Worm (Caenorhabditis elegans) whole organism, late embryonic: ENCODE results near the gene ref-1.

Experiments used
- C38D4.7 ChIP-seq: fragments of 200-800 bp; sonication (Bioruptor generic); optimal IDR thresholded peaks from 2 replicates; lab custom pipeline; 2018; ENCODE audit warnings: mild to moderate bottlenecking, missing genetic modification characterization, moderate library complexity, missing compliant biosample characterization
- K02D7.2 ChIP-seq: sonication (generic microtip); optimal IDR thresholded peaks from 2 replicates; lab custom pipeline; 2017; ENCODE audit warnings: mild to moderate bottlenecking, missing genetic modification characterization, missing compliant biosample characterization
- K09A11.1 ChIP-seq: sonication (generic microtip); optimal IDR thresholded peaks from 2 replicates; lab custom pipeline; 2017; ENCODE audit warnings: antibody characterized with exemption, mild to moderate bottlenecking, missing genetic modification characterization, missing compliant biosample characterization; ENCODE audit not compliant: insufficient read depth
- ahr-1 ChIP-seq: sonication (generic microtip); optimal IDR thresholded peaks from 2 replicates; lab custom pipeline; 2016; ENCODE audit warnings: missing genetic modification characterization, missing compliant biosample characterization
- ceh-14 ChIP-seq: sonication (generic microtip); optimal IDR thresholded peaks from 2 replicates; lab custom pipeline; 2016; ENCODE audit warnings: missing genotype, missing genetic modification characterization, missing compliant biosample characterization
- ceh-18 ChIP-seq: sonication (generic microtip); optimal IDR thresholded peaks from 2 replicates; lab custom pipeline; 2016; ENCODE audit warnings: missing genetic modification characterization, missing compliant biosample characterization
- ceh-2 ChIP-seq: sonication (generic microtip); optimal IDR thresholded peaks from 2 replicates; lab custom pipeline; 2016; ENCODE audit warnings: missing genotype, missing genetic modification characterization, missing compliant biosample characterization
- ceh-22 ChIP-seq: sonication (generic microtip); optimal IDR thresholded peaks from 2 replicates; lab custom pipeline; 2017; ENCODE audit warnings: missing biosample characterization, missing genetic modification characterization
- ceh-31 ChIP-seq: sonication (generic microtip); optimal IDR thresholded peaks from 2 replicates; lab custom pipeline; 2016; ENCODE audit warnings: missing genetic modification characterization, missing compliant biosample characterization
- ceh-34 ChIP-seq: sonication (generic microtip); optimal IDR thresholded peaks from 2 replicates; lab custom pipeline; 2016; ENCODE audit warnings: mild to moderate bottlenecking, missing genetic modification characterization, missing compliant biosample characterization
- ceh-45 ChIP-seq: fragments of 200-800 bp; sonication (Bioruptor generic); IDR thresholded peaks from 2 replicates; pipeline ENCODE4 v1.3.6; 2022; ENCODE audit warnings: missing genetic modification reagents, missing genetic modification characterization, missing compliant biosample characterization
- ceh-6 ChIP-seq: fragments of 200-800 bp; sonication (Bioruptor generic); optimal IDR thresholded peaks from 2 replicates; lab custom pipeline; 2018; ENCODE audit warnings: mild to moderate bottlenecking, missing genetic modification characterization, missing compliant biosample characterization
- ceh-9 ChIP-seq: sonication (generic microtip); optimal IDR thresholded peaks from 2 replicates; lab custom pipeline; 2016; ENCODE audit warnings: mild to moderate bottlenecking, missing genetic modification characterization, inconsistent platforms, missing compliant biosample characterization
- che-1 ChIP-seq: sonication (generic microtip); optimal IDR thresholded peaks from 2 replicates; lab custom pipeline; 2016; ENCODE audit warnings: mild to moderate bottlenecking, missing genetic modification characterization, missing compliant biosample characterization
- dmd-4 ChIP-seq: sonication (generic microtip); optimal IDR thresholded peaks from 2 replicates; lab custom pipeline; 2016; ENCODE audit warnings: borderline replicate concordance, missing genetic modification characterization, missing compliant biosample characterization
- elt-2 ChIP-seq: sonication (generic microtip); optimal IDR thresholded peaks from 2 replicates; lab custom pipeline; 2016; ENCODE audit warnings: missing genetic modification reagents, missing genetic modification characterization, missing compliant biosample characterization
- ets-4 ChIP-seq: sonication (generic microtip); optimal IDR thresholded peaks from 2 replicates; lab custom pipeline; 2016; ENCODE audit warnings: missing genetic modification characterization, missing compliant biosample characterization
- fkh-6 ChIP-seq: sonication (generic microtip); optimal IDR thresholded peaks from 2 replicates; lab custom pipeline; 2016; ENCODE audit warnings: missing genetic modification characterization, missing compliant biosample characterization
- hlh-13 ChIP-seq: fragments of 200-800 bp; sonication (Bioruptor generic); optimal IDR thresholded peaks from 2 replicates; lab custom pipeline; 2018; ENCODE audit warnings: mild to moderate bottlenecking, missing genetic modification characterization, missing compliant biosample characterization
- lim-6 ChIP-seq: sonication (generic microtip); optimal IDR thresholded peaks from 2 replicates; lab custom pipeline; 2016; ENCODE audit warnings: missing genetic modification characterization, missing compliant biosample characterization
- madf-2 ChIP-seq: sonication (generic microtip); optimal IDR thresholded peaks from 2 replicates; lab custom pipeline; 2017; ENCODE audit warnings: missing genetic modification characterization, missing compliant biosample characterization
- nfya-1 ChIP-seq: sonication (generic microtip); optimal IDR thresholded peaks from 2 replicates; lab custom pipeline; 2017; ENCODE audit warnings: missing genetic modification characterization, mild to moderate bottlenecking, missing compliant biosample characterization, antibody characterized with exemption, moderate library complexity
- nhr-232 ChIP-seq: sonication (generic microtip); optimal IDR thresholded peaks from 2 replicates; lab custom pipeline; 2016; ENCODE audit warnings: missing genetic modification characterization, missing compliant biosample characterization
- pag-3 ChIP-seq: sonication (generic microtip); optimal IDR thresholded peaks from 2 replicates; lab custom pipeline; 2016; ENCODE audit warnings: missing compliant biosample characterization, missing genetic modification characterization, borderline replicate concordance
- pat-9 ChIP-seq: fragments of 200-800 bp; sonication (Bioruptor generic); optimal IDR thresholded peaks from 2 replicates; lab custom pipeline; 2018; ENCODE audit warnings: mild to moderate bottlenecking, missing genetic modification characterization, moderate library complexity, missing compliant biosample characterization
- pha-2 ChIP-seq: sonication (generic microtip); optimal IDR thresholded peaks from 2 replicates; lab custom pipeline; 2017; ENCODE audit warnings: mild to moderate bottlenecking, missing genetic modification characterization, missing compliant biosample characterization
- ref-2 ChIP-seq: sonication (generic microtip); optimal IDR thresholded peaks from 2 replicates; lab custom pipeline; 2016; ENCODE audit warnings: missing genetic modification characterization, missing compliant biosample characterization
- sox-4 ChIP-seq: sonication (generic microtip); optimal IDR thresholded peaks from 2 replicates; lab custom pipeline; 2017; ENCODE audit warnings: mild to moderate bottlenecking, missing genetic modification characterization, inconsistent platforms, missing compliant biosample characterization
- syd-9 ChIP-seq: sonication (generic microtip); optimal IDR thresholded peaks from 2 replicates; lab custom pipeline; 2016; ENCODE audit warnings: mild to moderate bottlenecking, missing genetic modification characterization, moderate library complexity, missing compliant biosample characterization
- tbx-7 ChIP-seq: sonication (generic microtip); optimal IDR thresholded peaks from 2 replicates; lab custom pipeline; 2016; ENCODE audit warnings: missing genotype, missing genetic modification characterization, missing compliant biosample characterization
- ttx-3 ChIP-seq: sonication (generic microtip); optimal IDR thresholded peaks from 2 replicates; lab custom pipeline; 2016; ENCODE audit warnings: missing genetic modification reagents, missing genetic modification characterization, missing compliant biosample characterization
- unc-3 ChIP-seq, 2 experiments: fragments of 200-800 bp in 1 of 2; sonication (Bioruptor generic) in 1 of 2; sonication (generic microtip) in 1 of 2; conservative IDR thresholded peaks in 1 of 2; optimal IDR thresholded peaks in 1 of 2; 2 replicates each; pipeline versions ENCODE4 v1.3.6 to Lab custom; 2016 to 2022; ENCODE audit warnings: missing compliant biosample characterization in 2 of 2, missing genetic modification characterization in 2 of 2, missing genetic modification reagents in 1 of 2
- unc-42 ChIP-seq: sonication (generic microtip); optimal IDR thresholded peaks from 2 replicates; lab custom pipeline; 2016; ENCODE audit warnings: missing genotype, missing genetic modification characterization, missing compliant biosample characterization
- unc-55 ChIP-seq: sonication (generic microtip); optimal IDR thresholded peaks from 2 replicates; lab custom pipeline; 2017; ENCODE audit warnings: missing biosample characterization, missing genetic modification reagents, missing genetic modification characterization
- unc-86 ChIP-seq: sonication (generic microtip); optimal IDR thresholded peaks from 2 replicates; lab custom pipeline; 2016; ENCODE audit warnings: missing genetic modification characterization, missing compliant biosample characterization

The ref-1 gene

DNA sequence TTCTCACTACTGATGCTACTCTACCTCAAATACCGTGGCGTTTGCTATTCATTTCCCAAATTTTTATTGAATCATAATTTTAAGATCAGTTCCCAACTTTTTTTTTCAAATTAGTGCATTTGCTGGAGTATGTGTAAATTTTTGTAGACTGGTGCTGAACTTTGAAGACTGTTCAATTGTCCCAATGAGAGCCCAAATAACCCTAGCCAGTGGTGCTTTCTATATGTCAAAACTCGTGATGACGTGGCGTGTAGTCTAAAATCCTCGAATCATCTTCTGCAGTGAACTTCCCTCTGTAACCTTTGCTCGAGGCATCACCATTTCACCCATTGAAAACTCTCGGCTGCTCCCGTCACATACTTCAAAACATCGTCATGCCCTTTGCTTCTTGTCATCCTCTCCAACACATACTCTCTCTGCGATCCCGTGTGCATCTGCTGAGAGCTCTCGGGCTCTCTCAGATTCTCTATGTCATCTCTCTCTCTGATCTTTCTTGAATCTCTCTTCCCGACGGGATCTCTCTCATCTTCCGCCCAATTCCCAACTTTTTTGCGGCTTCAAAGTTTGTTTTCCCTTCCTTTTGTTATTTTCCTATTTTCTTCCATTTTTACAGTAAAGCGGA, 13.7 kb upstream of the ref-1 start (continued):
- TF ChIP-seq unc-55, result peak; percentile 76
- TF ChIP-seq syd-9 (tag; lab: Kevin White, UChicago), result no peak
- no peak for TF ChIP-seq ahr-1 (tag; lab: Kevin White, UChicago)
- no peak for TF ChIP-seq ceh-9
- TF ChIP-seq, all 69 proteins: peak for 5

DNA sequence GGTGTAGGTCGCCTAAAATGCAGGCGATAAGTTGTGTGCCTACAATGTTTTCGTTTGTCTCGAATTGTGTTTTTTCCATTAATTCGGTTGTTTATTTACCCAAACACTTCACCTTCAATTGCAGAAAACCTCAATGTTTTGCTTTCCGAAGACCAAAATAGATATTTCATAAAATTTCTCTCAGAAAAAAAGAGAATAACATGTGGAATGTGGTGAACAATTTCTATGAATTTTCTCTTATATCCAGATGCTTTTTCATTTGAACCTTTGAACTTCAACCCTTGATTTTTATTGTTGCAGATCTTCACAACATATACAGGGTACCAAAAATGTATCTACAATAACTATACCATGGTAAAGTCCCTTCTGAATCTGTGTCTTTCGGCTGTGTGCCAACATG, 11.8 kb upstream of the ref-1 start, which contains the start of gene T01E8.1:
T01E8.1 (plus strand) TSS at position 301 of the 400 bp plus-strand sequence.
- TF ChIP-seq sox-4 (tag; lab: Kevin White, UChicago) (no peak), ets-4 (tag; lab: Kevin White, UChicago) (no peak), ceh-18 (tag; lab: Kevin White, UChicago) (no peak), ceh-2 (tag; lab: Kevin White, UChicago) (no peak), ref-2 (tag; lab: Kevin White, UChicago) (no peak), ceh-22 (tag; lab: Kevin White, UChicago) (no peak), ahr-1 (tag; lab: Kevin White, UChicago) (no peak), ceh-31 (tag; lab: Kevin White, UChicago) (no peak), elt-2 (tag; lab: Kevin White, UChicago) (no peak)

DNA sequence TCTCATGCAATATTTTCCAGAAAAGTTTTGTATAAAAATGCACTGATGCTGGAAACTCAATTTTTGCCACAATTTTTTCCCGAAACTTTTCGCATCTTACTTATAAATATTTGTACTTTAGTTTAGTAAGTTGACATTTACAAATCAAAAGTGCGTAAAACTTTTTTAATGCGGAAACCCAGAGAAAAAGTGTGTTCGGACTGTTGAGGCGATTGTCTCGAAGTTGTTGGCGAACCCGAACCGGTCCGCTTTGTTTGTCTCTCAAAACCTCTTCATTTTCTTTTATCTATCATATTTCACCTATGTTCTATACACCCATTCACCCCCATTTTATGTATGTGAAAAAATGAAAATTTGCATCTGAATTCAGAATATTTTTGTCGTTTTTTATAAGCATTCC, 2.4 kb downstream of the ref-1 start:
- TF ChIP-seq K09A11.1 (tag; lab: Kevin White, UChicago) (no peak), ceh-34 (tag; lab: Kevin White, UChicago) (no peak), tbx-7 (tag; lab: Kevin White, UChicago) (no peak), pat-9 (tag; lab: Kevin White, UChicago) (no peak), madf-2 (tag; lab: Kevin White, UChicago) (no peak), dmd-4 (tag; lab: Kevin White, UChicago) (no peak), fkh-6 (no peak), ceh-31 (tag; lab: Kevin White, UChicago) (no peak), unc-86 (no peak), nfya-1 (tag; lab: Kevin White, UChicago) (no peak), pha-2 (tag; lab: Kevin White, UChicago) (no peak), ceh-6 (GFP tag; lab: Kevin White, UChicago) (no peak), K02D7.2 (tag; lab: Kevin White, UChicago) (no peak), elt-2 (tag; lab: Kevin White, UChicago) (no peak), che-1 (no peak), ahr-1 (tag; lab: Kevin White, UChicago) (no peak), nhr-232 (no peak), ceh-22 (tag; lab: Kevin White, UChicago) (no peak)
- TF ChIP-seq, all 69 proteins: peak for 0

DNA sequence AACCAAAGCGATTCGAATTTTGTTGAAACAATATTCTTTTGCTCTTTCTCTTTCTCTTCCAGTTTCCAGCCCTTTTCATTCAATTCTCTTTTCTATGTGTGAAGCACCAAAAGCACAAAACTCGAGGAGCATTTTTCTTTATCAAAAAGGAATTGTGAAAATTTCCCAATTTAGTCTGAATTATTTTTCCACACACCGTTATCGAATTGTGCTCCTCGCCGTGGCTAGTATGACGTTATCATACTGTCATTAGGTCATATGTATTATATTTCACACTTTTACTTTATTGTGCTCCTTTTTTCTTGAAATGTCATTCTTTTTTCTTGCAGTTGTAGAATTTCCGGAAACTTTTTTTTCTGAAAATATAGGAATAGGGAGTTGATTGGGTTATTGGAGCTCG, 3.4 kb downstream of the ref-1 start:
- TF ChIP-seq syd-9 (tag; lab: Kevin White, UChicago) (no peak), ets-4 (tag; lab: Kevin White, UChicago) (no peak), C38D4.7 (no peak), ttx-3 (no peak), hlh-13 (GFP tag; lab: Kevin White, UChicago) (no peak), ceh-14 (tag; lab: Kevin White, UChicago) (no peak), unc-42 (tag; lab: Kevin White, UChicago) (no peak), nfya-1 (tag; lab: Kevin White, UChicago) (no peak), ceh-45 (GFP tag; lab: Robert Waterston, UW) (no peak), unc-55 (no peak), pag-3 (tag; lab: Kevin White, UChicago) (no peak), ceh-2 (tag; lab: Kevin White, UChicago) (no peak), lim-6 (tag; lab: Kevin White, UChicago) (no peak), unc-3 (GFP tag; conservative IDR thresholded peaks at IDR 0.05; lab: Robert Waterston, UW) (no peak), unc-3 (tag; optimal IDR thresholded peaks at IDR 0.05; lab: Kevin White, UChicago) (no peak)
